Worm (Caenorhabditis elegans) whole organism, mixed stage, embryonic: Measurements from ENCODE around the gene srj-32.

Experiments used
- blmp-1 ChIP-seq: fragments of 150-350 bp; optimal IDR thresholded peaks from 2 replicates; lab custom pipeline; 2014; ENCODE audit warnings: missing biosample characterization, missing genetic modification characterization
- lin-13 ChIP-seq: fragments of 150-350 bp; optimal IDR thresholded peaks from 2 replicates; lab custom pipeline; 2014; ENCODE audit warnings: missing biosample characterization, missing genetic modification characterization
- lin-32 ChIP-seq: fragments of 200-800 bp; sonication (Bioruptor generic); optimal IDR thresholded peaks from 2 replicates; lab custom pipeline; 2018; ENCODE audit warnings: mild to moderate bottlenecking, missing genetic modification characterization, missing compliant biosample characterization
- mep-1 ChIP-seq: fragments of 150-350 bp; optimal IDR thresholded peaks from 2 replicates; lab custom pipeline; 2017; ENCODE audit warnings: missing biosample characterization, missing genetic modification reagents, missing genetic modification characterization, inconsistent platforms
- nhr-237 ChIP-seq: fragments of 150-350 bp; optimal IDR thresholded peaks from 2 replicates; lab custom pipeline; 2014; ENCODE audit warnings: missing biosample characterization, missing genetic modification characterization
- nhr-28 ChIP-seq: fragments of 150-350 bp; optimal IDR thresholded peaks from 2 replicates; lab custom pipeline; 2014; ENCODE audit warnings: missing biosample characterization, missing genetic modification characterization
- zip-8 ChIP-seq: fragments of 150-350 bp; optimal IDR thresholded peaks from 2 replicates; lab custom pipeline; 2014; ENCODE audit warnings: missing biosample characterization, missing genetic modification characterization

- TF ChIP-seq nhr-237 (tag; lab: Kevin White, UChicago) = no peak
- TF ChIP-seq lin-13 (tag; lab: Kevin White, UChicago) = no peak
- TF ChIP-seq lin-32 (GFP tag; lab: Kevin White, UChicago) = no peak
- TF ChIP-seq blmp-1 (tag; lab: Kevin White, UChicago) = no peak
- no peak for TF ChIP-seq zip-8
- TF ChIP-seq mep-1 = no peak
- no peak for TF ChIP-seq nhr-28 (tag; lab: Kevin White, UChicago)
These were observed 35.1 kb upstream of the srj-32 start, which contains the start of gene F10G2.1 for ce11 chrV:7332253-7332652.
